Worm (Caenorhabditis elegans) whole organism, late embryonic: ENCODE data around the gene C52A10.3.

ENCODE experiments used
- ama-1 ChIP-seq: fragments of 150-350 bp; optimal IDR thresholded peaks from 2 replicates; lab custom pipeline; 2014
- ceh-48 ChIP-seq: sonication (generic microtip); optimal IDR thresholded peaks from 2 replicates; lab custom pipeline; 2016; ENCODE audit warnings: missing genetic modification characterization, inconsistent platforms, missing compliant biosample characterization

DNA sequence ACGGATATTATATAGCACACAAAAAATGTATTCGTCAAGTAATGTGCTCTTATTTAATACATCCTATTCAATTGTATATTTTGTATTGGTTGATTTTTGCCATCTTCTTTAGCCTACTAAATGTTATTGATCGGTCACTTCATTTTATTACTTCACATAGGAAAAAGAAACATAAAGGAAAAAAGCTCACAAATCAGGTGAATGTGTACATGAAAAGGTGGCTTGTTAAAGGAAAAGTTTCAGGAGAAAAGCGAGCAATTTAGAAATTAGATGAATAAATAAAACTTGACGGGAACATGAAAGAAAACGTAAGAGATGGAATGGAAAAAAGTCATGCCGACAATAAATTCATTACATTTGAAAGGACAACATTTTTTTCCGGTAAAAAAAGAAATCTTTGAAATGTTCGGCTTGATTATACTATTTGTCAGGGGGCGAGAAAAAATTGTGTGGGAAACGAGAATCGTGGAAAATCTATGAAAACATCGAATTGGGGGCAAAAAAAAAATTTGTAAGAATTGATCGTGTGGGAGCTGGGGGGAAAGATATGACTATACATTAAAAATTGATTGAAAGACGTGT is 36.2 kb upstream of the C52A10.3 start:
- TF ChIP-seq ceh-48 (tag; lab: Kevin White, UChicago) (no peak), ama-1 (lab: Kevin White, UChicago) (no peak)
